Worm (Caenorhabditis elegans) whole organism, L1 larva: ENCODE results near the gene F32A11.1.

Experiments
- C16A3.4 ChIP-seq: fragments of 150-350 bp; optimal IDR thresholded peaks from 2 replicates; lab custom pipeline; 2014; ENCODE audit warnings: missing biosample characterization, missing genetic modification characterization
- Y116A8C.19 ChIP-seq: sonication (generic microtip); optimal IDR thresholded peaks from 2 replicates; lab custom pipeline; 2016; ENCODE audit warnings: missing compliant biosample characterization, missing genetic modification characterization, borderline replicate concordance
- alr-1 ChIP-seq: fragments of 200-800 bp; sonication (Bioruptor generic); optimal IDR thresholded peaks from 2 replicates; lab custom pipeline; 2018; ENCODE audit warnings: borderline replicate concordance, mild to moderate bottlenecking, missing genetic modification characterization, missing compliant biosample characterization
- aly-2 ChIP-seq: fragments of 150-350 bp; optimal IDR thresholded peaks from 2 replicates; lab custom pipeline; 2014; ENCODE audit warnings: missing biosample characterization, missing genetic modification characterization
- blmp-1 ChIP-seq: fragments of 150-350 bp; optimal IDR thresholded peaks from 2 replicates; lab custom pipeline; 2014; ENCODE audit warnings: missing biosample characterization, missing genetic modification characterization
- ceh-82 ChIP-seq, 3 experiments: fragments of 150-350 bp in 1 of 3; sonication (generic microtip) in 2 of 3; optimal IDR thresholded peaks; 2 replicates each; lab custom pipeline; 2014 to 2017; ENCODE audit warnings: missing biosample characterization in 3 of 3, missing genetic modification characterization in 3 of 3
- dpl-1 ChIP-seq, 3 experiments: fragments of 150-350 bp in 2 of 3; sonication (generic microtip) in 1 of 3; optimal IDR thresholded peaks; 2 replicates each; lab custom pipeline; 2014 to 2017; ENCODE audit warnings: missing biosample characterization in 3 of 3, missing genetic modification characterization in 3 of 3, missing genetic modification reagents in 3 of 3
- dsc-1 ChIP-seq: sonication (generic microtip); optimal IDR thresholded peaks from 2 replicates; lab custom pipeline; 2016; ENCODE audit warnings: mild to moderate bottlenecking, missing genetic modification characterization, missing compliant biosample characterization
- efl-3 ChIP-seq: fragments of 200-800 bp; sonication (Bioruptor generic); optimal IDR thresholded peaks from 2 replicates; lab custom pipeline; 2018; ENCODE audit warnings: mild to moderate bottlenecking, missing genetic modification characterization, missing compliant biosample characterization
- egl-13 ChIP-seq: sonication (generic microtip); optimal IDR thresholded peaks from 2 replicates; lab custom pipeline; 2016; ENCODE audit warnings: missing genotype, missing genetic modification reagents, missing genetic modification characterization, missing compliant biosample characterization
- elt-3 ChIP-seq, 6 experiments: fragments of 150-350 bp in 1 of 6; sonication (generic microtip); optimal IDR thresholded peaks; 2 replicates each; lab custom pipeline; 2017 to 2018; ENCODE audit warnings: missing biosample characterization in 6 of 6, missing genetic modification characterization in 6 of 6, inconsistent platforms in 1 of 6
- fkh-4 ChIP-seq: sonication (generic microtip); optimal IDR thresholded peaks from 2 replicates; lab custom pipeline; 2016; ENCODE audit warnings: missing compliant biosample characterization, missing genetic modification characterization, borderline replicate concordance
- fkh-8 ChIP-seq: sonication (generic microtip); optimal IDR thresholded peaks from 2 replicates; lab custom pipeline; 2016; ENCODE audit warnings: mild to moderate bottlenecking, missing genetic modification characterization, missing compliant biosample characterization
- fos-1 ChIP-seq: fragments of 150-350 bp; optimal IDR thresholded peaks from 2 replicates; lab custom pipeline; 2014; ENCODE audit warnings: missing biosample characterization, missing genetic modification characterization
- hlh-4 ChIP-seq: sonication (generic microtip); optimal IDR thresholded peaks from 2 replicates; lab custom pipeline; 2016; ENCODE audit warnings: mild to moderate bottlenecking, missing genetic modification characterization, missing compliant biosample characterization
- hpl-2 ChIP-seq: fragments of 150-350 bp; optimal IDR thresholded peaks from 2 replicates; lab custom pipeline; 2014; ENCODE audit warnings: missing biosample characterization, missing genetic modification reagents, missing genetic modification characterization
- irx-1 ChIP-seq: sonication (generic microtip); optimal IDR thresholded peaks from 2 replicates; lab custom pipeline; 2016; ENCODE audit warnings: missing genetic modification characterization, missing compliant biosample characterization
- isw-1 ChIP-seq: fragments of 200-800 bp; sonication (Bioruptor generic); IDR thresholded peaks from 2 replicates; pipeline ENCODE4 v1.3.6; 2022; ENCODE audit warnings: missing genetic modification characterization, missing compliant biosample characterization
- lin-35 ChIP-seq, 2 experiments: fragments of 150-350 bp; optimal IDR thresholded peaks; 2 replicates each; lab custom pipeline; 2014; ENCODE audit warnings: missing biosample characterization in 2 of 2, missing genetic modification characterization in 2 of 2, missing genetic modification reagents in 2 of 2
- lsy-2 ChIP-seq, 2 experiments: fragments of 150-350 bp; optimal IDR thresholded peaks; 2 replicates each; lab custom pipeline; 2014; ENCODE audit warnings: missing biosample characterization in 2 of 2, missing genetic modification characterization in 2 of 2
- mdl-1 ChIP-seq, 2 experiments: fragments of 150-350 bp; optimal IDR thresholded peaks; 2 replicates each; lab custom pipeline; 2014 to 2017; ENCODE audit warnings: missing biosample characterization in 2 of 2, missing genetic modification characterization in 2 of 2, inconsistent platforms in 1 of 2
- nhr-11 ChIP-seq: fragments of 150-350 bp; optimal IDR thresholded peaks from 2 replicates; lab custom pipeline; 2014; ENCODE audit warnings: missing biosample characterization, missing genetic modification characterization
- nhr-19 ChIP-seq: fragments of 200-800 bp; sonication (Bioruptor generic); conservative IDR thresholded peaks from 2 replicates; pipeline ENCODE4 v1.3.6; 2022; ENCODE audit warnings: missing genetic modification characterization, missing compliant biosample characterization
- nhr-20 ChIP-seq: sonication (generic microtip); optimal IDR thresholded peaks from 2 replicates; lab custom pipeline; 2016; ENCODE audit warnings: mild to moderate bottlenecking, missing genetic modification characterization, missing compliant biosample characterization
- nhr-237 ChIP-seq: fragments of 150-350 bp; optimal IDR thresholded peaks from 2 replicates; lab custom pipeline; 2014; ENCODE audit warnings: missing biosample characterization, missing genetic modification characterization
- nhr-28 ChIP-seq: fragments of 150-350 bp; optimal IDR thresholded peaks from 2 replicates; lab custom pipeline; 2014; ENCODE audit warnings: missing biosample characterization, missing genetic modification characterization
- nhr-47 ChIP-seq: sonication (generic microtip); optimal IDR thresholded peaks from 2 replicates; lab custom pipeline; 2016; ENCODE audit warnings: mild to moderate bottlenecking, missing genetic modification characterization, moderate library complexity, missing compliant biosample characterization
- nhr-71 ChIP-seq: sonication (generic microtip); optimal IDR thresholded peaks from 2 replicates; lab custom pipeline; 2016; ENCODE audit warnings: mild to moderate bottlenecking, missing genetic modification characterization, moderate library complexity, missing compliant biosample characterization
- nhr-76 ChIP-seq: sonication (generic microtip); optimal IDR thresholded peaks from 2 replicates; lab custom pipeline; 2017; ENCODE audit warnings: missing biosample characterization, missing genetic modification characterization
- nhr-85 ChIP-seq: sonication (generic microtip); peaks from one replicate; lab custom pipeline; 2016; ENCODE audit warnings: missing genetic modification characterization, inconsistent platforms, missing compliant biosample characterization
- pqm-1 ChIP-seq: sonication (generic microtip); optimal IDR thresholded peaks from 3 replicates; lab custom pipeline; 2017; ENCODE audit warnings: missing biosample characterization, missing genetic modification characterization
- skn-1 ChIP-seq: fragments of 150-350 bp; optimal IDR thresholded peaks from 2 replicates; lab custom pipeline; 2014; ENCODE audit warnings: missing biosample characterization, missing genetic modification characterization
- snpc-4 ChIP-seq: fragments of 150-350 bp; optimal IDR thresholded peaks from 2 replicates; lab custom pipeline; 2014; ENCODE audit warnings: missing biosample characterization, missing genetic modification characterization
- snu-23 ChIP-seq: sonication (generic microtip); optimal IDR thresholded peaks from 2 replicates; lab custom pipeline; 2016; ENCODE audit warnings: missing genetic modification characterization, missing compliant biosample characterization
- swsn-7 ChIP-seq: sonication (generic microtip); optimal IDR thresholded peaks from 2 replicates; lab custom pipeline; 2016; ENCODE audit warnings: missing genetic modification characterization, missing compliant biosample characterization
- tlp-1 ChIP-seq: fragments of 150-350 bp; optimal IDR thresholded peaks from 2 replicates; lab custom pipeline; 2014; ENCODE audit warnings: missing biosample characterization, missing genetic modification characterization
- unc-130 ChIP-seq: fragments of 150-350 bp; optimal IDR thresholded peaks from 2 replicates; lab custom pipeline; 2017; ENCODE audit warnings: missing biosample characterization, missing genetic modification characterization, inconsistent platforms
- unc-86 ChIP-seq: sonication (generic microtip); optimal IDR thresholded peaks from 2 replicates; lab custom pipeline; 2016; ENCODE audit warnings: missing genetic modification characterization, missing compliant biosample characterization
- vab-15 ChIP-seq: sonication (generic microtip); optimal IDR thresholded peaks from 2 replicates; lab custom pipeline; 2017; ENCODE audit warnings: missing genotype, mild to moderate bottlenecking, missing genetic modification characterization, missing compliant biosample characterization
- zag-1 ChIP-seq: fragments of 150-350 bp; optimal IDR thresholded peaks from 2 replicates; lab custom pipeline; 2014; ENCODE audit warnings: missing biosample characterization, missing genetic modification characterization
- zip-4 ChIP-seq: fragments of 200-800 bp; sonication (Bioruptor generic); optimal IDR thresholded peaks from 2 replicates; lab custom pipeline; 2018; ENCODE audit warnings: mild to moderate bottlenecking, missing genetic modification characterization, moderate library complexity, missing compliant biosample characterization

Gene F32A11.1

DNA sequence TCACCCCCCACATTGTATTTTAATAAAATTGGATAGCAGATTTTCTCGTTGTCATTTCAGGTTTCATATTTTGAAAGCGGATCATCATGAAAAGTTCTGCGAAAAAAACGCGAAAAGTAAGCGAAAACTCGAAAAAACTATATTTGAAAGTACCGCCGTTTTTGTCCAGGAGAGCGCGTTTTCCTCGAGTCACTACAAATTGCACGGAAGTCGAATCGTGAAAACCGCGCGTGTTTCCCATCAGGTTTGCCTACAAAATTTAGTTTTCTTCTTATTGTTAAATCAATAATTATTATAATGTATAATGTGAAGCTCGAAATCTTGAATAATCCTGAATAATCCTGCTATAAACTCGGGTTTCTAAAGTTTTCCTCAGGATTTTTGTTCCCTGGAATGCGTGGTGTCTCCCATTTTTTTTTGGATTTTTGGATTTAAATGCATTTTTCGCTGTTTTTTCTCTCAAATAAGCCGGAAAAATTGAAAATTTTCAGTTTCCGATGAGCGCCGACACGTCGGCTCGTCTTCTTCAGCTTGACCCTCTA is 42.6 kb downstream of the F32A11.1 start, which contains the start of gene btf-1 (continued):
- peak; percentile 94 to 95 (median 95) for TF ChIP-seq dpl-1 (GFP tag; optimal IDR thresholded peaks at IDR 0.05; lab: Kevin White, UChicago)
- peak; percentile 34 for TF ChIP-seq blmp-1 (tag; lab: Kevin White, UChicago)
- peak; percentile 73 for TF ChIP-seq fos-1 (tag; lab: Kevin White, UChicago)
- no peak for TF ChIP-seq nhr-76
- TF ChIP-seq swsn-7 (tag; lab: Kevin White, UChicago): peak; percentile 83
- TF ChIP-seq nhr-11: no peak
- TF ChIP-seq mdl-1 (tag; optimal IDR thresholded peaks at IDR 0.05; lab: Kevin White, UChicago): peak in 1 of 2 experiments; percentile 28
- TF ChIP-seq nhr-47 (tag; lab: Kevin White, UChicago): peak; percentile 95
- no peak for TF ChIP-seq nhr-28 (tag; lab: Kevin White, UChicago)
- TF ChIP-seq zip-4 (GFP tag; lab: Kevin White, UChicago): peak; percentile 61
- no peak for TF ChIP-seq pqm-1
- TF ChIP-seq vab-15 (tag; lab: Kevin White, UChicago): peak; percentile 48
- TF ChIP-seq efl-3 (GFP tag; lab: Kevin White, UChicago): peak; percentile 52
- peak; percentile 55 for TF ChIP-seq Y116A8C.19 (tag; lab: Kevin White, UChicago)
- TF ChIP-seq fkh-4 (tag; lab: Kevin White, UChicago): peak; percentile 79
- TF ChIP-seq egl-13 (tag; lab: Kevin White, UChicago): peak; percentile 80
- peak; percentile 93 for TF ChIP-seq nhr-71 (tag; lab: Kevin White, UChicago)
- TF ChIP-seq zag-1 (tag; lab: Kevin White, UChicago): peak; percentile 43
- peak; percentile 87 for TF ChIP-seq irx-1 (tag; lab: Kevin White, UChicago)
- TF ChIP-seq snpc-4: peak; percentile 64
- peak; percentile 45 for TF ChIP-seq hpl-2 (GFP tag; lab: Kevin White, UChicago)
- TF ChIP-seq nhr-20 (tag; lab: Kevin White, UChicago): peak; percentile 88
- TF ChIP-seq unc-86 (tag; lab: Kevin White, UChicago): peak; percentile 82
- peak; percentile 28 for TF ChIP-seq skn-1
- TF ChIP-seq lin-35 (GFP tag; optimal IDR thresholded peaks at IDR 0.05; lab: Kevin White, UChicago): peak; percentile 95 to 97
- TF ChIP-seq alr-1 (tag; lab: Kevin White, UChicago): no peak
- TF ChIP-seq hlh-4 (tag; lab: Kevin White, UChicago): peak; percentile 69
- TF ChIP-seq snu-23: peak; percentile 85
- TF ChIP-seq ceh-82 (tag; optimal IDR thresholded peaks at IDR 0.05; lab: Kevin White, UChicago): peak; percentile 6 to 56 (median 32)
- TF ChIP-seq isw-1: peak; percentile 87
- peak; percentile 83 for TF ChIP-seq C16A3.4 (tag; lab: Kevin White, UChicago)
- peak; percentile 86 for TF ChIP-seq dsc-1 (tag; lab: Kevin White, UChicago)
- peak; percentile 94 for TF ChIP-seq fkh-8 (tag; lab: Kevin White, UChicago)
- TF ChIP-seq tlp-1 (tag; lab: Kevin White, UChicago): no peak
- TF ChIP-seq nhr-237 (tag; lab: Kevin White, UChicago): peak; percentile 50
- peak in 2 of 6 experiments; percentile 49 to 74 for TF ChIP-seq elt-3 (tag; optimal IDR thresholded peaks at IDR 0.05; lab: Kevin White, UChicago)
- TF ChIP-seq unc-130 (tag; lab: Kevin White, UChicago): no peak
- TF ChIP-seq nhr-85 (tag; lab: Kevin White, UChicago): peak; percentile 97
- peak; percentile 52 for TF ChIP-seq aly-2 (tag; lab: Kevin White, UChicago)
- TF ChIP-seq nhr-19 (GFP tag; lab: Robert Waterston, UW): peak; percentile 86
- TF ChIP-seq lsy-2 (tag; optimal IDR thresholded peaks at IDR 0.05; lab: Kevin White, UChicago): peak; percentile 74 to 84
